Worm (Caenorhabditis elegans) whole organism, L3 larva: Measurements from ENCODE around the gene rpc-2.

Experiments used
- R02D3.7 ChIP-seq: fragments of 150-350 bp; optimal IDR thresholded peaks from 2 replicates; lab custom pipeline; 2014; ENCODE audit warnings: missing biosample characterization, missing genetic modification characterization
- ZK546.5 ChIP-seq: sonication (generic microtip); optimal IDR thresholded peaks from 2 replicates; lab custom pipeline; 2017; ENCODE audit warnings: missing biosample characterization, missing genetic modification characterization
- aly-2 ChIP-seq: fragments of 150-350 bp; optimal IDR thresholded peaks from 2 replicates; lab custom pipeline; 2014; ENCODE audit warnings: missing biosample characterization, missing genetic modification characterization
- ama-1 ChIP-seq: fragments of 150-350 bp; optimal IDR thresholded peaks from 2 replicates; lab custom pipeline; 2018
- ceh-16 ChIP-seq: sonication (generic microtip); optimal IDR thresholded peaks from 2 replicates; lab custom pipeline; 2017; ENCODE audit warnings: missing biosample characterization, missing genetic modification characterization
- ceh-28 ChIP-seq: fragments of 150-350 bp; optimal IDR thresholded peaks from 2 replicates; lab custom pipeline; 2014; ENCODE audit warnings: missing biosample characterization, missing genetic modification reagents, missing genetic modification characterization
- ceh-82 ChIP-seq: fragments of 150-350 bp; optimal IDR thresholded peaks from 2 replicates; lab custom pipeline; 2014; ENCODE audit warnings: missing biosample characterization, missing genetic modification characterization
- ceh-9 ChIP-seq: sonication (generic microtip); optimal IDR thresholded peaks from 2 replicates; lab custom pipeline; 2018; ENCODE audit warnings: missing biosample characterization, missing genetic modification characterization
- daf-12 ChIP-seq: fragments of 150-350 bp; optimal IDR thresholded peaks from 2 replicates; lab custom pipeline; 2014; ENCODE audit warnings: missing biosample characterization, missing genetic modification reagents, missing genetic modification characterization
- egl-27 ChIP-seq: sonication (generic microtip); optimal IDR thresholded peaks from 4 replicates; lab custom pipeline; 2017; ENCODE audit warnings: missing biosample characterization, missing genetic modification reagents, missing genetic modification characterization
- egl-5 ChIP-seq: fragments of 150-350 bp; optimal IDR thresholded peaks from 2 replicates; lab custom pipeline; 2017; ENCODE audit warnings: missing biosample characterization, missing genetic modification reagents, missing genetic modification characterization, inconsistent platforms
- elt-1 ChIP-seq: fragments of 150-350 bp; optimal IDR thresholded peaks from 2 replicates; lab custom pipeline; 2014; ENCODE audit warnings: missing biosample characterization, missing genetic modification characterization
- elt-2 ChIP-seq: sonication (generic microtip); optimal IDR thresholded peaks from 2 replicates; lab custom pipeline; 2016; ENCODE audit warnings: missing genetic modification reagents, mild to moderate bottlenecking, missing genetic modification characterization, missing compliant biosample characterization
- elt-3 ChIP-seq, 3 experiments: fragments of 150-350 bp in 1 of 3; sonication (generic microtip) in 2 of 3; optimal IDR thresholded peaks; 2 replicates in 2 of 3; 4 replicates in 1 of 3; lab custom pipeline; 2014 to 2017; ENCODE audit warnings: missing biosample characterization in 3 of 3, missing genetic modification characterization in 3 of 3
- eor-1 ChIP-seq, 2 experiments: fragments of 150-350 bp; optimal IDR thresholded peaks; 2 replicates each; lab custom pipeline; 2014 to 2018; ENCODE audit warnings: missing biosample characterization in 2 of 2, missing genetic modification characterization in 2 of 2
- fkh-10 ChIP-seq: sonication (generic microtip); optimal IDR thresholded peaks from 2 replicates; lab custom pipeline; 2017; ENCODE audit warnings: missing biosample characterization, missing genetic modification reagents, missing genetic modification characterization
- fkh-2 ChIP-seq: fragments of 150-350 bp; optimal IDR thresholded peaks from 2 replicates; lab custom pipeline; 2014; ENCODE audit warnings: missing biosample characterization, missing genetic modification reagents, missing genetic modification characterization
- fos-1 ChIP-seq: fragments of 150-350 bp; optimal IDR thresholded peaks from 2 replicates; lab custom pipeline; 2014; ENCODE audit warnings: missing biosample characterization, missing genetic modification characterization
- hmg-11 ChIP-seq: sonication (generic microtip); optimal IDR thresholded peaks from 2 replicates; lab custom pipeline; 2016; ENCODE audit warnings: missing genetic modification characterization, missing compliant biosample characterization
- jun-1 ChIP-seq: fragments of 150-350 bp; optimal IDR thresholded peaks from 2 replicates; lab custom pipeline; 2014; ENCODE audit warnings: missing biosample characterization, missing genetic modification reagents, missing genetic modification characterization
- lin-15B ChIP-seq: fragments of 150-350 bp; optimal IDR thresholded peaks from 2 replicates; lab custom pipeline; 2014; ENCODE audit warnings: missing biosample characterization, missing genetic modification characterization
- lin-39 ChIP-seq: fragments of 150-350 bp; optimal IDR thresholded peaks from 2 replicates; lab custom pipeline; 2018; ENCODE audit warnings: missing biosample characterization, missing genetic modification reagents, missing genetic modification characterization
- lsy-12 ChIP-seq: sonication (generic microtip); optimal IDR thresholded peaks from 2 replicates; lab custom pipeline; 2016; ENCODE audit warnings: mild to moderate bottlenecking, missing genetic modification characterization, missing compliant biosample characterization
- mdl-1 ChIP-seq: fragments of 150-350 bp; optimal IDR thresholded peaks from 2 replicates; lab custom pipeline; 2014; ENCODE audit warnings: missing biosample characterization, missing genetic modification characterization
- mml-1 ChIP-seq: fragments of 150-350 bp; sonication (generic microtip); optimal IDR thresholded peaks from 3 replicates; lab custom pipeline; 2014; ENCODE audit warnings: missing biosample characterization, missing genetic modification characterization
- nfya-1 ChIP-seq: sonication (generic microtip); optimal IDR thresholded peaks from 2 replicates; lab custom pipeline; 2017; ENCODE audit warnings: missing genetic modification characterization, mild to moderate bottlenecking, missing compliant biosample characterization, antibody characterized with exemption, moderate library complexity; ENCODE audit not compliant: insufficient read depth
- nhr-11 ChIP-seq: fragments of 150-350 bp; optimal IDR thresholded peaks from 2 replicates; lab custom pipeline; 2014; ENCODE audit warnings: missing biosample characterization, missing genetic modification characterization
- nhr-12 ChIP-seq: fragments of 150-350 bp; optimal IDR thresholded peaks from 2 replicates; lab custom pipeline; 2014; ENCODE audit warnings: missing biosample characterization, missing genetic modification characterization
- nhr-23 ChIP-seq: fragments of 150-350 bp; optimal IDR thresholded peaks from 2 replicates; lab custom pipeline; 2014; ENCODE audit warnings: missing biosample characterization, missing genetic modification reagents, missing genetic modification characterization
- nhr-237 ChIP-seq: fragments of 150-350 bp; optimal IDR thresholded peaks from 2 replicates; lab custom pipeline; 2014; ENCODE audit warnings: missing biosample characterization, missing genetic modification characterization
- nhr-25 ChIP-seq: sonication (generic microtip); optimal IDR thresholded peaks from 2 replicates; lab custom pipeline; 2017; ENCODE audit warnings: missing biosample characterization, missing genetic modification characterization
- nhr-28 ChIP-seq: fragments of 150-350 bp; optimal IDR thresholded peaks from 2 replicates; lab custom pipeline; 2014; ENCODE audit warnings: missing biosample characterization, missing genetic modification characterization
- nhr-43 ChIP-seq: sonication (generic microtip); optimal IDR thresholded peaks from 2 replicates; lab custom pipeline; 2016; ENCODE audit warnings: mild to moderate bottlenecking, missing genetic modification characterization, missing compliant biosample characterization; ENCODE audit not compliant: poor library complexity, severe bottlenecking
- nhr-67 ChIP-seq: fragments of 150-350 bp; optimal IDR thresholded peaks from 2 replicates; lab custom pipeline; 2014; ENCODE audit warnings: missing biosample characterization, missing genetic modification characterization
- nhr-76 ChIP-seq: fragments of 150-350 bp; sonication (generic microtip); optimal IDR thresholded peaks from 5 replicates; lab custom pipeline; 2014; ENCODE audit warnings: missing biosample characterization, missing genetic modification characterization
- nhr-77 ChIP-seq: fragments of 150-350 bp; optimal IDR thresholded peaks from 2 replicates; lab custom pipeline; 2014; ENCODE audit warnings: missing biosample characterization, missing genetic modification characterization
- pha-4 ChIP-seq: fragments of 150-350 bp; optimal IDR thresholded peaks from 2 replicates; lab custom pipeline; 2014; ENCODE audit warnings: missing biosample characterization, missing genetic modification reagents, missing genetic modification characterization
- pqm-1 ChIP-seq: fragments of 150-350 bp; optimal IDR thresholded peaks from 2 replicates; lab custom pipeline; 2017; ENCODE audit warnings: missing biosample characterization, missing genetic modification characterization, inconsistent platforms
- sea-2 ChIP-seq: fragments of 150-350 bp; sonication (generic microtip); optimal IDR thresholded peaks from 4 replicates; lab custom pipeline; 2014; ENCODE audit warnings: missing biosample characterization, missing genetic modification reagents, missing genetic modification characterization
- skn-1 ChIP-seq: fragments of 150-350 bp; optimal IDR thresholded peaks from 2 replicates; lab custom pipeline; 2014; ENCODE audit warnings: missing biosample characterization, missing genetic modification characterization
- snpc-4 ChIP-seq: fragments of 150-350 bp; optimal IDR thresholded peaks from 2 replicates; lab custom pipeline; 2014; ENCODE audit warnings: missing biosample characterization, missing genetic modification characterization
- tbx-2 ChIP-seq: sonication (generic microtip); optimal IDR thresholded peaks from 2 replicates; lab custom pipeline; 2016; ENCODE audit warnings: mild to moderate bottlenecking, missing genetic modification characterization, missing compliant biosample characterization
- unc-39 ChIP-seq: sonication (generic microtip); optimal IDR thresholded peaks from 4 replicates; lab custom pipeline; 2017; ENCODE audit warnings: missing biosample characterization, missing genetic modification characterization
- unc-62 ChIP-seq: fragments of 150-350 bp; sonication (generic microtip); optimal IDR thresholded peaks from 4 replicates; lab custom pipeline; 2014; ENCODE audit warnings: missing biosample characterization, missing genetic modification reagents, missing genetic modification characterization
- zag-1 ChIP-seq: fragments of 150-350 bp; optimal IDR thresholded peaks from 2 replicates; lab custom pipeline; 2014; ENCODE audit warnings: missing biosample characterization, missing genetic modification characterization
- ztf-11 ChIP-seq: fragments of 150-350 bp; optimal IDR thresholded peaks from 2 replicates; lab custom pipeline; 2014; ENCODE audit warnings: missing biosample characterization, missing genetic modification characterization
- ztf-4 ChIP-seq: fragments of 150-350 bp; optimal IDR thresholded peaks from 2 replicates; lab custom pipeline; 2014; ENCODE audit warnings: missing biosample characterization, missing genetic modification characterization

rpc-2 gene

ce11 chrIII:5550193-5550592 is 7.0 kb upstream of the rpc-2 start:
- no peak for TF ChIP-seq nhr-77 (tag; lab: Kevin White, UChicago)
- peak; percentile 28 for TF ChIP-seq nfya-1 (tag; lab: Kevin White, UChicago)

ce11 chrIII:5550844-5551243 is 6.3 kb upstream of the rpc-2 start:
- TF ChIP-seq mdl-1 (tag; lab: Kevin White, UChicago) (no peak), nhr-43 (tag; lab: Kevin White, UChicago) (peak; percentile 34), pha-4 (tag; lab: Kevin White, UChicago) (peak; percentile 25), elt-2 (tag; lab: Kevin White, UChicago) (peak; percentile 31), pqm-1 (tag; lab: Kevin White, UChicago) (no peak), ama-1 (lab: Kevin White, UChicago) (peak; percentile 96)

DNA sequence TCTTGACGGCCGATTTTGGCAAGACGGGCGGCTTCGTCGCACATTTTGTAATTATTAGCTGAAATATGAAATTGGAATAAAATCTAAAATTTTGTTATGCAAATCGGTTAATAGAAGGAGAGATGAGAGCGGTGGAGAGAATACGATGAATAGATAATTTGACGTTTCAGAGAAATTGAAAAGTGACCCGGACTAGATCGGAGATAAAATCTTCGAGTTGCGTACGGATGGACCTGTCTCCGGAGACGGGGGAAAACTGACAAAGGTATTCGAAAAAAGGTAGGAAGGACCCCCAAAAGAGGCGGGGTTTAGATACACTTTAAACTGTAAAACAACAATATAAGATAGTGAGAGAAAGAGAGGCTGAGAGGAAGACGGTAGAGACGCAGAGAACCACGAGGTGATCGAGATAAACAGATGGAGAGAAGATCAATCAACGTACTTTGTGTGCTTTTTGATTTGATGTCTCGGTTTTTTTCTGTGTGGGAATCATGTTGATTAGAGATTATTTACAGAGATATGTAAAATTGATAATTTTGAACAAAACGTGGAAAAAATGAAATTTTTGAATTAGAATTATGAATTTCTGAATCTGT is 5.0 kb upstream of the rpc-2 start, which contains the start of gene F09F7.6:
F09F7.6 (minus strand) TSS at position 64 of the 596 bp plus-strand sequence.
- TF ChIP-seq R02D3.7 (tag; lab: Kevin White, UChicago) (peak; percentile 8), snpc-4 (tag; lab: Kevin White, UChicago) (no peak), unc-62 (GFP tag; lab: Kevin White, UChicago) (no peak), nhr-67 (no peak), lin-15B (tag; lab: Kevin White, UChicago) (no peak), nhr-237 (tag; lab: Kevin White, UChicago) (no peak), nhr-28 (no peak), elt-3 (tag; optimal IDR thresholded peaks at IDR 0.05; lab: Kevin White, UChicago) (no peak), ztf-4 (tag; lab: Kevin White, UChicago) (no peak), ceh-82 (tag; lab: Kevin White, UChicago) (no peak), unc-39 (tag; lab: Kevin White, UChicago) (no peak), elt-2 (tag; lab: Kevin White, UChicago) (peak; percentile 81), nhr-11 (no peak), tbx-2 (tag; lab: Kevin White, UChicago) (no peak), fkh-2 (tag; lab: Kevin White, UChicago) (no peak), mml-1 (no peak), nhr-23 (tag; lab: Kevin White, UChicago) (peak; percentile 58), jun-1 (tag; lab: Kevin White, UChicago) (peak; percentile 44), ztf-11 (no peak), nhr-43 (tag; lab: Kevin White, UChicago) (peak; percentile 78), egl-5 (tag; lab: Kevin White, UChicago) (peak; percentile 37), egl-27 (no peak), ceh-9 (tag; lab: Kevin White, UChicago) (no peak), aly-2 (tag; lab: Kevin White, UChicago) (no peak), nhr-12 (tag; lab: Kevin White, UChicago) (no peak), hmg-11 (tag; lab: Kevin White, UChicago) (no peak), nhr-76 (tag; lab: Kevin White, UChicago) (no peak), fos-1 (tag; lab: Kevin White, UChicago) (no peak), pqm-1 (tag; lab: Kevin White, UChicago) (peak; percentile 92), ama-1 (lab: Kevin White, UChicago) (peak; percentile 87), ceh-16 (tag; lab: Kevin White, UChicago) (no peak), lin-39 (tag; lab: Kevin White, UChicago) (peak; percentile 47), nfya-1 (tag; lab: Kevin White, UChicago) (peak; percentile 53), pha-4 (tag; lab: Kevin White, UChicago) (peak; percentile 85), fkh-10 (GFP tag; lab: Kevin White, UChicago) (no peak), nhr-77 (tag; lab: Kevin White, UChicago) (no peak), ZK546.5 (no peak), zag-1 (tag; lab: Kevin White, UChicago) (no peak), lsy-12 (tag; lab: Kevin White, UChicago) (no peak), daf-12 (tag; lab: Kevin White, UChicago) (no peak), sea-2 (GFP tag; lab: Kevin White, UChicago) (no peak), eor-1 (tag; optimal IDR thresholded peaks at IDR 0.05; lab: Kevin White, UChicago) (no peak), skn-1 (tag; lab: Kevin White, UChicago) (no peak), mdl-1 (tag; lab: Kevin White, UChicago) (peak; percentile 35), nhr-25 (tag; lab: Kevin White, UChicago) (peak; percentile 75), ceh-28 (tag; lab: Kevin White, UChicago) (peak; percentile 27), elt-1 (tag; lab: Kevin White, UChicago) (peak; percentile 95)
- TF ChIP-seq, all 47 proteins: peak for 15
